Worm (Caenorhabditis elegans) whole organism, L4 larva: ENCODE results near the gene F22E5.23.
A peak's percentile ranks its signal among the peaks of the same experiment; 100 is the strongest.
"Not testable (repeated sequence)": the region's sequence is repeated elsewhere in the genome, so short reads cannot be mapped to it uniquely, and the experiment has no call there.

Experiments
- F10B5.3 ChIP-seq: sonication (generic microtip); optimal IDR thresholded peaks from 2 replicates; lab custom pipeline; 2016; ENCODE audit warnings: mild to moderate bottlenecking, missing genetic modification characterization, missing compliant biosample characterization
- F44E2.7 ChIP-seq: fragments of 200-800 bp; sonication (Bioruptor generic); IDR thresholded peaks from 2 replicates; pipeline ENCODE4 v2.1.2; 2022; ENCODE audit warnings: missing genetic modification characterization, missing compliant biosample characterization
- T20F7.1 ChIP-seq: fragments of 200-800 bp; sonication (Bioruptor generic); optimal IDR thresholded peaks from 2 replicates; lab custom pipeline; 2018; ENCODE audit warnings: mild to moderate bottlenecking, missing genetic modification characterization, missing compliant biosample characterization
- aha-1 ChIP-seq: fragments of 150-350 bp; peaks from one replicate; lab custom pipeline; 2014; ENCODE audit warnings: missing biosample characterization, missing genetic modification characterization
- ama-1 ChIP-seq: fragments of 150-350 bp; optimal IDR thresholded peaks from 2 replicates; lab custom pipeline; 2014; ENCODE audit warnings: inconsistent platforms, mixed read lengths
- ceh-62 ChIP-seq: sonication (generic microtip); optimal IDR thresholded peaks from 2 replicates; lab custom pipeline; 2017; ENCODE audit warnings: missing biosample characterization, missing genetic modification characterization
- ceh-82 ChIP-seq: sonication (generic microtip); optimal IDR thresholded peaks from 2 replicates; lab custom pipeline; 2017; ENCODE audit warnings: missing biosample characterization, missing genetic modification characterization
- cey-2 ChIP-seq: sonication (generic microtip); optimal IDR thresholded peaks from 3 replicates; lab custom pipeline; 2017; ENCODE audit warnings: missing genetic modification characterization, mild to moderate bottlenecking, missing compliant biosample characterization, antibody characterized with exemption, borderline replicate concordance; ENCODE audit not compliant: insufficient read depth
- daf-19 ChIP-seq: fragments of 200-800 bp; sonication (Bioruptor generic); conservative IDR thresholded peaks from 2 replicates; pipeline ENCODE4 v1.3.6; 2022; ENCODE audit warnings: missing genetic modification characterization, missing compliant biosample characterization
- duxl-1 ChIP-seq: sonication (generic microtip); optimal IDR thresholded peaks from 2 replicates; lab custom pipeline; 2016; ENCODE audit warnings: mild to moderate bottlenecking, missing genetic modification characterization, moderate library complexity, missing compliant biosample characterization; ENCODE audit not compliant: poor library complexity
- fos-1 ChIP-seq: fragments of 150-350 bp; optimal IDR thresholded peaks from 2 replicates; lab custom pipeline; 2014; ENCODE audit warnings: missing biosample characterization, missing genetic modification characterization
- gei-8 ChIP-seq: fragments of 200-800 bp; sonication (Bioruptor generic); optimal IDR thresholded peaks from 2 replicates; lab custom pipeline; 2018; ENCODE audit warnings: mild to moderate bottlenecking, missing genetic modification characterization, missing compliant biosample characterization
- hlh-30 ChIP-seq: sonication (generic microtip); optimal IDR thresholded peaks from 2 replicates; lab custom pipeline; 2017; ENCODE audit warnings: antibody characterized with exemption, mild to moderate bottlenecking, missing genetic modification characterization, missing compliant biosample characterization; ENCODE audit not compliant: insufficient read depth
- jun-1 ChIP-seq: fragments of 150-350 bp; optimal IDR thresholded peaks from 2 replicates; lab custom pipeline; 2014; ENCODE audit warnings: missing biosample characterization, missing genetic modification reagents, missing genetic modification characterization
- lin-13 ChIP-seq: fragments of 150-350 bp; optimal IDR thresholded peaks from 2 replicates; lab custom pipeline; 2014; ENCODE audit warnings: missing biosample characterization, missing genetic modification reagents, missing genetic modification characterization
- lir-3 ChIP-seq: sonication (generic microtip); optimal IDR thresholded peaks from 2 replicates; lab custom pipeline; 2016; ENCODE audit warnings: mild to moderate bottlenecking, missing genetic modification characterization, missing compliant biosample characterization
- lsy-2 ChIP-seq, 2 experiments: fragments of 150-350 bp in 1 of 2; sonication (generic microtip) in 1 of 2; optimal IDR thresholded peaks; 2 replicates each; lab custom pipeline; 2014 to 2017; ENCODE audit warnings: missing biosample characterization in 2 of 2, missing genetic modification characterization in 2 of 2
- mdt-29 ChIP-seq: fragments of 200-800 bp; sonication (Bioruptor generic); IDR thresholded peaks from 2 replicates; pipeline ENCODE4 v1.3.6; 2022; ENCODE audit warnings: missing genetic modification reagents, missing genetic modification characterization, missing compliant biosample characterization
- mes-2 ChIP-seq: sonication (generic microtip); optimal IDR thresholded peaks from 2 replicates; lab custom pipeline; 2016; ENCODE audit warnings: missing genotype, mild to moderate bottlenecking, missing genetic modification characterization, missing compliant biosample characterization; ENCODE audit not compliant: poor library complexity, severe bottlenecking
- nhr-10 ChIP-seq: fragments of 150-350 bp; optimal IDR thresholded peaks from 2 replicates; lab custom pipeline; 2014; ENCODE audit warnings: missing biosample characterization, missing genetic modification characterization
- nhr-11 ChIP-seq: fragments of 150-350 bp; optimal IDR thresholded peaks from 2 replicates; lab custom pipeline; 2014; ENCODE audit warnings: missing biosample characterization, missing genetic modification characterization
- nhr-28 ChIP-seq: fragments of 150-350 bp; optimal IDR thresholded peaks from 2 replicates; lab custom pipeline; 2014; ENCODE audit warnings: missing biosample characterization, missing genetic modification characterization
- nhr-41 ChIP-seq: fragments of 200-800 bp; sonication (Bioruptor generic); IDR thresholded peaks from 2 replicates; pipeline ENCODE4 v1.3.6; 2022; ENCODE audit warnings: missing genetic modification reagents, missing genetic modification characterization, missing compliant biosample characterization
- nhr-42 ChIP-seq: fragments of 200-800 bp; sonication (Bioruptor generic); IDR thresholded peaks from 2 replicates; pipeline ENCODE4 v1.3.6; 2022; ENCODE audit warnings: missing genetic modification characterization, missing compliant biosample characterization
- nhr-76 ChIP-seq: fragments of 150-350 bp; optimal IDR thresholded peaks from 2 replicates; lab custom pipeline; 2014; ENCODE audit warnings: missing biosample characterization, missing genetic modification characterization
- pqm-1 ChIP-seq: sonication (generic microtip); optimal IDR thresholded peaks from 2 replicates; lab custom pipeline; 2017; ENCODE audit warnings: missing biosample characterization, missing genetic modification characterization
- rbr-2 ChIP-seq: sonication (generic microtip); optimal IDR thresholded peaks from 2 replicates; lab custom pipeline; 2016; ENCODE audit warnings: missing genotype, missing genetic modification characterization, missing compliant biosample characterization
- saeg-2 ChIP-seq: fragments of 200-800 bp; sonication (Bioruptor generic); IDR thresholded peaks from 2 replicates; pipeline ENCODE4 v1.3.6; 2022; ENCODE audit warnings: missing genetic modification reagents, missing genetic modification characterization, missing compliant biosample characterization
- set-16 ChIP-seq: fragments of 200-800 bp; sonication (Bioruptor generic); IDR thresholded peaks from 2 replicates; pipeline ENCODE4 v1.3.6; 2022; ENCODE audit warnings: missing genetic modification reagents, missing genetic modification characterization, missing compliant biosample characterization
- tag-97 ChIP-seq: fragments of 200-800 bp; sonication (Bioruptor generic); IDR thresholded peaks from 2 replicates; pipeline ENCODE4 v1.3.6; 2022; ENCODE audit warnings: missing genetic modification characterization, missing compliant biosample characterization
- tra-1 ChIP-seq: fragments of 200-800 bp; sonication (Bioruptor generic); IDR thresholded peaks from 2 replicates; pipeline ENCODE4 v1.3.6; 2022; ENCODE audit warnings: missing genetic modification reagents, missing genetic modification characterization, missing compliant biosample characterization
- unc-39 ChIP-seq: sonication (generic microtip); optimal IDR thresholded peaks from 2 replicates; lab custom pipeline; 2017; ENCODE audit warnings: missing biosample characterization, missing genetic modification characterization
- unc-62 ChIP-seq, 3 experiments: fragments of 150-350 bp in 1 of 3; sonication (generic microtip); optimal IDR thresholded peaks in 2 of 3; peaks in 1 of 3; 1 replicate in 1 of 3; 2 replicates in 2 of 3; lab custom pipeline; 2014 to 2017; ENCODE audit warnings: missing biosample characterization in 3 of 3, missing genetic modification characterization in 3 of 3, missing genetic modification reagents in 3 of 3, missing genotype in 1 of 3
- zfp-3 ChIP-seq: fragments of 200-800 bp; sonication (Bioruptor generic); conservative IDR thresholded peaks from 2 replicates; pipeline ENCODE4 v1.3.6; 2022; ENCODE audit warnings: missing genetic modification reagents, missing genetic modification characterization, missing compliant biosample characterization
- zip-11 ChIP-seq: fragments of 200-800 bp; sonication (Bioruptor generic); IDR thresholded peaks from 2 replicates; pipeline ENCODE4 v1.3.6; 2022; ENCODE audit warnings: missing genetic modification characterization, missing compliant biosample characterization

The F22E5.23 gene

ce11 chrII:2611009-2611408 is 30.1 kb upstream of the F22E5.23 start:
- TF ChIP-seq F10B5.3 (tag; lab: Kevin White, UChicago): no peak
- no peak for TF ChIP-seq zfp-3 (GFP tag; lab: Robert Waterston, UW)
- no peak for TF ChIP-seq hlh-30
- TF ChIP-seq daf-19 (GFP tag; lab: Robert Waterston, UW): no peak
- no peak for TF ChIP-seq lin-13 (GFP tag; lab: Kevin White, UChicago)
- no peak for TF ChIP-seq lir-3 (tag; lab: Kevin White, UChicago)
- no peak for TF ChIP-seq set-16 (GFP tag; lab: Robert Waterston, UW)
- TF ChIP-seq unc-62 (GFP tag; optimal IDR thresholded peaks at IDR 0.05 in 1 of 2; lab: Kevin White, UChicago): no peak
- no peak for TF ChIP-seq unc-62 (tag; optimal IDR thresholded peaks at IDR 0.05; lab: Kevin White, UChicago)
- TF ChIP-seq mdt-29 (GFP tag; lab: Robert Waterston, UW): no peak
- TF ChIP-seq tra-1 (GFP tag; lab: Robert Waterston, UW): no peak
- no peak for TF ChIP-seq cey-2 (tag; lab: Kevin White, UChicago)
- TF ChIP-seq T20F7.1 (GFP tag; lab: Kevin White, UChicago): no peak
- no peak for TF ChIP-seq nhr-11 (tag; lab: Kevin White, UChicago)
- TF ChIP-seq gei-8 (GFP tag; lab: Kevin White, UChicago): no peak
- no peak for TF ChIP-seq pqm-1 (tag; lab: Kevin White, UChicago)
- TF ChIP-seq nhr-41 (GFP tag; lab: Robert Waterston, UW): no peak
- no peak for TF ChIP-seq duxl-1 (tag; lab: Kevin White, UChicago)

- not testable (repeated sequence) for TF ChIP-seq duxl-1 (tag; lab: Kevin White, UChicago); unc-62 (GFP tag; optimal IDR thresholded peaks at IDR 0.05 in 1 of 2; lab: Kevin White, UChicago); unc-62 (tag; optimal IDR thresholded peaks at IDR 0.05; lab: Kevin White, UChicago); ceh-82 (tag; lab: Kevin White, UChicago)
Observed at ce11 chrII:2612278-2612677, 28.8 kb upstream of the F22E5.23 start, which contains the start of gene D2062.13. Gene D2062.13, plus strand, starts transcription at chrII:2612578.

ce11 chrII:2616634-2617033 is 24.4 kb upstream of the F22E5.23 start, which contains the start of gene msrp-5:
Gene msrp-5, plus strand, starts transcription at chrII:2616934.
- TF ChIP-seq tag-97, saeg-2, nhr-42 (GFP tag; lab: Robert Waterston, UW): not testable (repeated sequence)

ce11 chrII:2619148-2619547 is 21.9 kb upstream of the F22E5.23 start, which contains the start of gene msrp-6:
Gene msrp-6, plus strand, starts transcription at chrII:2619448.
- TF ChIP-seq aha-1 (tag; lab: Kevin White, UChicago) (peak; percentile 25), unc-62 (GFP tag; optimal IDR thresholded peaks at IDR 0.05 in 1 of 2; lab: Kevin White, UChicago) (peak in 1 of 2 experiments; percentile 28)
- TF ChIP-seq unc-62 (tag; optimal IDR thresholded peaks at IDR 0.05; lab: Kevin White, UChicago): not testable (repeated sequence)
- TF ChIP-seq, all 104 proteins: peak for 2; not testable (repeated sequence) for 102

- TF ChIP-seq nhr-28 (tag; lab: Kevin White, UChicago): no peak
- TF ChIP-seq lsy-2 (tag; optimal IDR thresholded peaks at IDR 0.05; lab: Kevin White, UChicago): no peak
- TF ChIP-seq duxl-1 (tag; lab: Kevin White, UChicago): no peak
- TF ChIP-seq zfp-3 (GFP tag; lab: Robert Waterston, UW): no peak
- no peak for TF ChIP-seq cey-2 (tag; lab: Kevin White, UChicago)
- TF ChIP-seq rbr-2 (tag; lab: Kevin White, UChicago): no peak
- no peak for TF ChIP-seq fos-1
- TF ChIP-seq nhr-76 (tag; lab: Kevin White, UChicago): no peak
- no peak for TF ChIP-seq unc-39
- TF ChIP-seq nhr-11 (tag; lab: Kevin White, UChicago): no peak
- TF ChIP-seq jun-1 (tag; lab: Kevin White, UChicago): no peak
- no peak for TF ChIP-seq zip-11 (GFP tag; lab: Robert Waterston, UW)
- TF ChIP-seq nhr-10 (tag; lab: Kevin White, UChicago): no peak
- TF ChIP-seq ama-1 (lab: Kevin White, UChicago): no peak
- TF ChIP-seq aha-1 (tag; lab: Kevin White, UChicago): no peak
- TF ChIP-seq ceh-62 (tag; lab: Kevin White, UChicago): no peak
- no peak for TF ChIP-seq mes-2 (tag; lab: Kevin White, UChicago)
- TF ChIP-seq F44E2.7 (GFP tag; lab: Robert Waterston, UW): no peak
Observed at ce11 chrII:2622480-2622879, 18.6 kb upstream of the F22E5.23 start, which contains the start of gene D2062.5. Gene D2062.5, plus strand, starts transcription at chrII:2622780.
